Fruit fly (Drosophila melanogaster) whole organism, prepupa: Measurements from ENCODE around the gene CG31635.
A peak's percentile ranks its signal among the peaks of the same experiment; 100 is the strongest.

Experiments
- CG10631 ChIP-seq: fragments of 200-800 bp; sonication (Bioruptor generic); optimal IDR thresholded peaks from 2 replicates; lab custom pipeline; 2016; ENCODE audit warnings: missing biosample characterization, missing genetic modification characterization
- CG10669 ChIP-seq: fragments of 200-800 bp; sonication (Bioruptor generic); optimal IDR thresholded peaks from 3 replicates; lab custom pipeline; 2018; ENCODE audit warnings: missing biosample characterization, mild to moderate bottlenecking, missing genetic modification characterization, moderate library complexity
- CG11762 ChIP-seq: fragments of 200-800 bp; sonication (Bioruptor generic); optimal IDR thresholded peaks from 3 replicates; lab custom pipeline; 2016; ENCODE audit warnings: missing biosample characterization, missing genetic modification characterization; ENCODE audit not compliant: insufficient read depth
- CG11902 ChIP-seq: fragments of 200-800 bp; sonication (Bioruptor generic); optimal IDR thresholded peaks from 3 replicates; lab custom pipeline; 2016; ENCODE audit warnings: missing biosample characterization, missing genetic modification characterization
- CG1621 ChIP-seq: fragments of 200-800 bp; sonication (Bioruptor generic); optimal IDR thresholded peaks from 3 replicates; lab custom pipeline; 2018; ENCODE audit warnings: missing biosample characterization, mild to moderate bottlenecking, missing genetic modification characterization
- CG16779 ChIP-seq: fragments of 200-800 bp; sonication (Bioruptor generic); optimal IDR thresholded peaks from 3 replicates; lab custom pipeline; 2017; ENCODE audit warnings: missing biosample characterization, mild to moderate bottlenecking, missing genetic modification characterization
- CG3032 ChIP-seq: fragments of 200-800 bp; optimal IDR thresholded peaks from 2 replicates; lab custom pipeline; 2019; ENCODE audit warnings: missing biosample characterization, mild to moderate bottlenecking, missing genetic modification characterization, moderate library complexity
- CG31627 ChIP-seq: fragments of 200-800 bp; sonication (Bioruptor generic); optimal IDR thresholded peaks from 3 replicates; lab custom pipeline; 2016; ENCODE audit warnings: missing biosample characterization, missing genetic modification characterization
- CG32006 ChIP-seq: fragments of 200-800 bp; sonication (Bioruptor generic); optimal IDR thresholded peaks from 3 replicates; lab custom pipeline; 2017; ENCODE audit warnings: missing biosample characterization, mild to moderate bottlenecking, missing genetic modification characterization
- CG34406 ChIP-seq: fragments of 200-800 bp; sonication (Bioruptor generic); optimal IDR thresholded peaks from 3 replicates; lab custom pipeline; 2016; ENCODE audit warnings: missing biosample characterization, missing genetic modification characterization
- CG3919 ChIP-seq: fragments of 200-800 bp; sonication (Bioruptor generic); optimal IDR thresholded peaks from 3 replicates; lab custom pipeline; 2016; ENCODE audit warnings: missing biosample characterization, missing genetic modification characterization
- CG6163 ChIP-seq: fragments of 200-800 bp; sonication (Bioruptor generic); IDR thresholded peaks from 3 replicates; pipeline ENCODE4 v1.3.6; 2022; ENCODE audit warnings: missing biosample characterization, missing genetic modification characterization
- CG6276 ChIP-seq: fragments of 200-800 bp; sonication (Bioruptor generic); optimal IDR thresholded peaks from 2 replicates; lab custom pipeline; 2017; ENCODE audit warnings: missing biosample characterization, mild to moderate bottlenecking, missing genetic modification characterization
- CG6792 ChIP-seq: fragments of 200-800 bp; sonication (Bioruptor generic); optimal IDR thresholded peaks from 3 replicates; lab custom pipeline; 2016; ENCODE audit warnings: missing biosample characterization, missing genetic modification characterization
- CG6808 ChIP-seq: fragments of 200-800 bp; sonication (Bioruptor generic); optimal IDR thresholded peaks from 3 replicates; lab custom pipeline; 2017; ENCODE audit warnings: missing biosample characterization, missing genetic modification characterization, mild to moderate bottlenecking, moderate library complexity, missing genetic modification reagents
- CG6854 ChIP-seq: fragments of 200-800 bp; sonication (Bioruptor generic); optimal IDR thresholded peaks from 2 replicates; lab custom pipeline; 2017; ENCODE audit warnings: missing biosample characterization, mild to moderate bottlenecking, missing genetic modification characterization
- CG7368 ChIP-seq: fragments of 200-800 bp; sonication (Bioruptor generic); optimal IDR thresholded peaks from 3 replicates; lab custom pipeline; 2016; ENCODE audit warnings: missing biosample characterization, missing genetic modification characterization
- CG8119 ChIP-seq: fragments of 200-800 bp; sonication (Bioruptor generic); IDR thresholded peaks from 3 replicates; pipeline ENCODE4 v1.3.6; 2022; ENCODE audit warnings: missing biosample characterization, missing genetic modification characterization
- CG8319 ChIP-seq: fragments of 200-800 bp; sonication (Bioruptor generic); optimal IDR thresholded peaks from 3 replicates; lab custom pipeline; 2016; ENCODE audit warnings: missing biosample characterization, missing genetic modification characterization
- CG9139 ChIP-seq: fragments of 200-800 bp; sonication (Bioruptor generic); optimal IDR thresholded peaks from 3 replicates; lab custom pipeline; 2017; ENCODE audit warnings: missing biosample characterization, mild to moderate bottlenecking, missing genetic modification characterization
- Eip75B ChIP-seq: fragments of 200-800 bp; sonication (Bioruptor generic); optimal IDR thresholded peaks from 3 replicates; lab custom pipeline; 2016; ENCODE audit warnings: missing biosample characterization, missing genetic modification characterization
- Eip78C ChIP-seq: fragments of 200-800 bp; sonication (Bioruptor generic); peaks from one replicate; lab custom pipeline; 2016; ENCODE audit warnings: missing biosample characterization, missing genetic modification characterization
- Ets21C ChIP-seq: fragments of 200-800 bp; sonication (Bioruptor generic); optimal IDR thresholded peaks from 3 replicates; lab custom pipeline; 2016; ENCODE audit warnings: missing biosample characterization, missing genetic modification characterization
- Hr38 ChIP-seq: sonication (Bioruptor generic); optimal IDR thresholded peaks from 2 replicates; lab custom pipeline; 2016; ENCODE audit warnings: missing biosample characterization, missing genetic modification characterization
- Hr39 ChIP-seq: fragments of 200-800 bp; sonication (Bioruptor generic); optimal IDR thresholded peaks from 2 replicates; lab custom pipeline; 2016; ENCODE audit warnings: missing biosample characterization, missing genetic modification characterization
- Hr4 ChIP-seq: fragments of 200-800 bp; sonication (Bioruptor generic); optimal IDR thresholded peaks from 3 replicates; lab custom pipeline; 2016; ENCODE audit warnings: missing biosample characterization, missing genetic modification characterization
- Lpt ChIP-seq: fragments of 200-800 bp; sonication (Bioruptor generic); optimal IDR thresholded peaks from 3 replicates; lab custom pipeline; 2016; ENCODE audit warnings: missing biosample characterization, missing genetic modification characterization
- Met ChIP-seq: fragments of 200-800 bp; sonication (Bioruptor generic); optimal IDR thresholded peaks from 3 replicates; lab custom pipeline; 2016; ENCODE audit warnings: missing biosample characterization, missing genetic modification characterization
- Sox14 ChIP-seq: fragments of 200-800 bp; sonication (Bioruptor generic); optimal IDR thresholded peaks from 3 replicates; lab custom pipeline; 2016; ENCODE audit warnings: missing biosample characterization, missing genetic modification characterization
- Sox15 ChIP-seq: fragments of 200-800 bp; sonication (Bioruptor generic); optimal IDR thresholded peaks from 3 replicates; lab custom pipeline; 2016; ENCODE audit warnings: missing biosample characterization, missing genetic modification characterization
- achi ChIP-seq: fragments of 200-800 bp; sonication (Bioruptor generic); optimal IDR thresholded peaks from 3 replicates; lab custom pipeline; 2016; ENCODE audit warnings: missing biosample characterization, missing genetic modification characterization
- acj6 ChIP-seq: fragments of 200-800 bp; sonication (Bioruptor generic); optimal IDR thresholded peaks from 3 replicates; lab custom pipeline; 2016; ENCODE audit warnings: missing biosample characterization, missing genetic modification characterization
- dsx ChIP-seq: fragments of 200-800 bp; optimal IDR thresholded peaks from 3 replicates; lab custom pipeline; 2019; ENCODE audit warnings: missing biosample characterization, mild to moderate bottlenecking, missing genetic modification characterization, moderate library complexity; ENCODE audit not compliant: poor library complexity, severe bottlenecking
- eg ChIP-seq: fragments of 200-800 bp; sonication (Bioruptor generic); IDR thresholded peaks from 3 replicates; pipeline ENCODE4 v1.3.6; 2022; ENCODE audit warnings: missing biosample characterization, missing genetic modification characterization
- esn ChIP-seq: fragments of 200-800 bp; sonication (Bioruptor generic); optimal IDR thresholded peaks from 2 replicates; lab custom pipeline; 2016; ENCODE audit warnings: missing biosample characterization, mild to moderate bottlenecking, missing genetic modification characterization, moderate library complexity
- fd59A ChIP-seq: fragments of 200-800 bp; sonication (Bioruptor generic); optimal IDR thresholded peaks from 2 replicates; lab custom pipeline; 2017; ENCODE audit warnings: missing biosample characterization, mild to moderate bottlenecking, missing genetic modification characterization, missing genetic modification reagents
- fd85E ChIP-seq: fragments of 200-800 bp; sonication (Bioruptor generic); optimal IDR thresholded peaks from 3 replicates; lab custom pipeline; 2016; ENCODE audit warnings: missing biosample characterization, missing genetic modification characterization
- fkh ChIP-seq: fragments of 200-800 bp; sonication (Bioruptor generic); optimal IDR thresholded peaks from 3 replicates; lab custom pipeline; 2017; ENCODE audit warnings: missing biosample characterization, mild to moderate bottlenecking, missing genetic modification characterization, moderate library complexity
- lz ChIP-seq: fragments of 200-800 bp; sonication (Bioruptor generic); optimal IDR thresholded peaks from 3 replicates; lab custom pipeline; 2016; ENCODE audit warnings: missing biosample characterization, missing genetic modification characterization
- net ChIP-seq: fragments of 200-800 bp; sonication (Bioruptor generic); optimal IDR thresholded peaks from 3 replicates; lab custom pipeline; 2016; ENCODE audit warnings: missing biosample characterization, missing genetic modification characterization
- pdm3 ChIP-seq: fragments of 200-800 bp; sonication (Bioruptor generic); optimal IDR thresholded peaks from 3 replicates; lab custom pipeline; 2016; ENCODE audit warnings: missing biosample characterization, missing genetic modification characterization
- salr ChIP-seq, 2 experiments: fragments of 200-800 bp; sonication (Bioruptor generic); optimal IDR thresholded peaks; 3 replicates each; lab custom pipeline; 2016 to 2018; ENCODE audit warnings: missing biosample characterization in 2 of 2, missing genetic modification characterization in 2 of 2, mild to moderate bottlenecking in 1 of 2
- spab ChIP-seq: fragments of 200-800 bp; sonication (Bioruptor generic); optimal IDR thresholded peaks from 2 replicates; lab custom pipeline; 2017; ENCODE audit warnings: missing biosample characterization, mild to moderate bottlenecking, missing genetic modification characterization, missing genetic modification reagents
- topi ChIP-seq: fragments of 200-800 bp; sonication (Bioruptor generic); optimal IDR thresholded peaks from 3 replicates; lab custom pipeline; 2016; ENCODE audit warnings: missing biosample characterization, missing genetic modification characterization
- vri ChIP-seq: fragments of 200-800 bp; sonication (Bioruptor generic); optimal IDR thresholded peaks from 3 replicates; lab custom pipeline; 2016; ENCODE audit warnings: missing biosample characterization, mild to moderate bottlenecking, missing genetic modification characterization

Gene CG31635

dm6 chr2L:6698387-6698786 is 49.5 kb upstream of the CG31635 start (continued):
- TF ChIP-seq CG8119 (peak; percentile 81), CG6163 (GFP tag; lab: Robert Waterston, UW) (peak; percentile 88), spab (GFP tag; lab: Kevin White, UChicago) (peak; percentile 50), CG6276 (peak; percentile 77), CG6792 (GFP tag; lab: Kevin White, UChicago) (peak; percentile 51), eg (GFP tag; lab: Robert Waterston, UW) (peak; percentile 91), Sox15 (GFP tag; lab: Kevin White, UChicago) (peak; percentile 6), CG32006 (peak; percentile 71), CG9139 (GFP tag; lab: Kevin White, UChicago) (no peak), lz (GFP tag; lab: Kevin White, UChicago) (peak; percentile 74), dsx (GFP tag; lab: Kevin White, UChicago) (peak; percentile 45), CG7368 (peak; percentile 57), CG6808 (GFP tag; lab: Kevin White, UChicago) (peak; percentile 16), Hr4 (GFP tag; lab: Kevin White, UChicago) (peak; percentile 85), CG31627 (GFP tag; lab: Kevin White, UChicago) (peak; percentile 75)

- TF ChIP-seq Sox15 (GFP tag; lab: Kevin White, UChicago), result no peak
- TF ChIP-seq topi (GFP tag; lab: Kevin White, UChicago), result no peak
- no peak for TF ChIP-seq Eip75B (GFP tag; lab: Kevin White, UChicago)
These were observed 47.3 kb upstream of the CG31635 start for dm6 chr2L:6696229-6696628.

- TF ChIP-seq CG10631 (GFP tag; lab: Kevin White, UChicago), result peak; percentile 61
- TF ChIP-seq CG3032 (tag; lab: Kevin White, UChicago), result peak; percentile 77
- peak; percentile 58 for TF ChIP-seq pdm3 (GFP tag; lab: Kevin White, UChicago)
- peak; percentile 64 for TF ChIP-seq esn (GFP tag; lab: Kevin White, UChicago)
- TF ChIP-seq Hr4 (GFP tag; lab: Kevin White, UChicago), result peak; percentile 72
- peak; percentile 68 for TF ChIP-seq CG3919 (GFP tag; lab: Kevin White, UChicago)
- peak; percentile 11 for TF ChIP-seq Sox15 (GFP tag; lab: Kevin White, UChicago)
- TF ChIP-seq Hr39 (GFP tag; lab: Kevin White, UChicago), result peak; percentile 6
- no peak for TF ChIP-seq CG11902 (GFP tag; lab: Kevin White, UChicago)
- TF ChIP-seq CG31627 (GFP tag; lab: Kevin White, UChicago), result peak; percentile 29
- TF ChIP-seq Met (GFP tag; lab: Kevin White, UChicago), result peak; percentile 65
- TF ChIP-seq net, result peak; percentile 68
- peak; percentile 82 for TF ChIP-seq CG6276
- TF ChIP-seq fd59A (GFP tag; lab: Kevin White, UChicago), result peak; percentile 54
- peak; percentile 2 for TF ChIP-seq CG8319 (GFP tag; lab: Kevin White, UChicago)
- TF ChIP-seq spab (GFP tag; lab: Kevin White, UChicago), result peak; percentile 64
- peak; percentile 38 for TF ChIP-seq CG6854 (GFP tag; lab: Kevin White, UChicago)
- TF ChIP-seq acj6, result peak; percentile 51
- TF ChIP-seq Ets21C, result peak; percentile 7
- no peak for TF ChIP-seq fkh
- peak; percentile 89 for TF ChIP-seq CG32006
- peak; percentile 64 for TF ChIP-seq Lpt (GFP tag; lab: Kevin White, UChicago)
- TF ChIP-seq CG6163 (GFP tag; lab: Robert Waterston, UW), result no peak
- TF ChIP-seq CG34406 (GFP tag; lab: Kevin White, UChicago), result peak; percentile 44
- no peak for TF ChIP-seq fd85E (GFP tag; lab: Kevin White, UChicago)
- peak; percentile 62 for TF ChIP-seq CG9139 (GFP tag; lab: Kevin White, UChicago)
- peak; percentile 58 for TF ChIP-seq topi (GFP tag; lab: Kevin White, UChicago)
- TF ChIP-seq CG1621 (tag; lab: Kevin White, UChicago), result no peak
- peak; percentile 49 for TF ChIP-seq lz (GFP tag; lab: Kevin White, UChicago)
- peak; percentile 34 for TF ChIP-seq CG11762 (GFP tag; lab: Kevin White, UChicago)
- TF ChIP-seq CG10669 (GFP tag; lab: Kevin White, UChicago), result peak; percentile 62
- peak; percentile 68 for TF ChIP-seq Eip75B (GFP tag; lab: Kevin White, UChicago)
- TF ChIP-seq Sox14 (GFP tag; lab: Kevin White, UChicago), result peak; percentile 26
- TF ChIP-seq vri (GFP tag; lab: Kevin White, UChicago), result peak; percentile 20
- TF ChIP-seq CG16779 (tag; lab: Kevin White, UChicago), result no peak
- TF ChIP-seq Eip78C (GFP tag; lab: Kevin White, UChicago), result peak; percentile 95
- peak; percentile 59 for TF ChIP-seq achi
- peak in 1 of 2 experiments; percentile 79 for TF ChIP-seq salr (GFP tag; optimal IDR thresholded peaks at IDR 0.05; lab: Kevin White, UChicago)
- TF ChIP-seq Hr38 (GFP tag; lab: Kevin White, UChicago), result no peak
These were observed 44.9 kb upstream of the CG31635 start for dm6 chr2L:6693794-6694254.
